Worm (Caenorhabditis elegans) whole organism, mixed stage, embryonic: ENCODE data around the gene T24G10.2.

Experiments used
- drap-1 ChIP-seq: fragments of 200-800 bp; sonication (Bioruptor generic); optimal IDR thresholded peaks from 3 replicates; lab custom pipeline; 2018; ENCODE audit warnings: mild to moderate bottlenecking, missing genetic modification characterization, missing compliant biosample characterization
- mab-5 ChIP-seq: fragments of 150-350 bp; optimal IDR thresholded peaks from 2 replicates; lab custom pipeline; 2014; ENCODE audit warnings: missing biosample characterization, missing genetic modification characterization
- nhr-12 ChIP-seq: fragments of 150-350 bp; optimal IDR thresholded peaks from 2 replicates; lab custom pipeline; 2014; ENCODE audit warnings: missing biosample characterization, missing genetic modification characterization
- nhr-28 ChIP-seq: fragments of 150-350 bp; optimal IDR thresholded peaks from 2 replicates; lab custom pipeline; 2014; ENCODE audit warnings: missing biosample characterization, missing genetic modification characterization
- pha-4 ChIP-seq: fragments of 150-350 bp; optimal IDR thresholded peaks from 2 replicates; lab custom pipeline; 2018; ENCODE audit warnings: missing biosample characterization, missing genetic modification reagents, missing genetic modification characterization
- tbx-8 ChIP-seq: fragments of 200-800 bp; sonication (Bioruptor generic); optimal IDR thresholded peaks from 2 replicates; lab custom pipeline; 2018; ENCODE audit warnings: mild to moderate bottlenecking, missing genetic modification characterization, moderate library complexity, missing compliant biosample characterization
- ztf-11 ChIP-seq: fragments of 150-350 bp; optimal IDR thresholded peaks from 2 replicates; lab custom pipeline; 2014; ENCODE audit warnings: missing biosample characterization, missing genetic modification characterization

DNA sequence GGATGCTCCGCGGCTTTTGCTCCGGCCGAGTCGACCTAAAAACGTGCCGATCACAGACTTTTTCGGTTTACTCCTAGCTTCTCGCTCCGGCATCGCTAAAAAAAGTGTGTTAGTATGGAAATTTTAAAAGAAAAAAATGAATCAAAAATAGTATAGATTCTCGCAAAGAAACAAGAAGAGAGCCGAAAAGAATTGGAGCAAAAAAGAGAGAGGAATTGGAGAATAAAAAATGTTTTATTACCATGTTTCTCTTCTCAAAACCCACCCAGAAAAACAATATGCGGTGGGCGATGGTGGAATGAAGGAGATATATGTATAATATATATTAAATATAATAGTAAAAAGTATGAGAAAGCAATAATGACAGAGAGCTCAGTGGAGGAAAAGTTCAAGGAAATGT lies 2.0 kb downstream of the T24G10.2 start, which contains the start of gene W03A5.6:
- TF ChIP-seq pha-4 (tag; lab: Kevin White, UChicago) (no peak), ztf-11 (tag; lab: Kevin White, UChicago) (no peak), tbx-8 (no peak), nhr-28 (no peak), mab-5 (tag; lab: Kevin White, UChicago) (no peak), drap-1 (GFP tag; lab: Kevin White, UChicago) (no peak), nhr-12 (tag; lab: Kevin White, UChicago) (no peak)
